Fruit fly (Drosophila melanogaster) whole organism, embryonic: ENCODE data around the gene pnt.

Source experiments
- Aef1 ChIP-seq: fragments of 200-800 bp; sonication (Bioruptor generic); IDR thresholded peaks from 3 replicates; pipeline ENCODE4 v1.3.6; 2022; ENCODE audit warnings: missing biosample characterization, missing genetic modification characterization
- Bdp1 ChIP-seq: fragments of 200-800 bp; sonication (Bioruptor generic); optimal IDR thresholded peaks from 3 replicates; lab custom pipeline; 2016; ENCODE audit warnings: missing biosample characterization, missing genetic modification characterization
- BtbVII ChIP-seq: fragments of 200-800 bp; sonication (Bioruptor generic); optimal IDR thresholded peaks from 3 replicates; lab custom pipeline; 2017; ENCODE audit warnings: missing biosample characterization, mild to moderate bottlenecking, missing genetic modification characterization
- CG15011 ChIP-seq: fragments of 200-800 bp; sonication (Bioruptor generic); optimal IDR thresholded peaks from 3 replicates; lab custom pipeline; 2018; ENCODE audit warnings: missing biosample characterization, mild to moderate bottlenecking, missing genetic modification characterization
- CG1792 ChIP-seq: fragments of 200-800 bp; sonication (Bioruptor generic); optimal IDR thresholded peaks from 2 replicates; lab custom pipeline; 2016; ENCODE audit warnings: missing biosample characterization, missing genetic modification characterization
- CG2889 ChIP-seq: fragments of 200-800 bp; sonication (Bioruptor generic); IDR thresholded peaks from 3 replicates; pipeline ENCODE4 v1.3.6; 2022; ENCODE audit warnings: missing biosample characterization, missing genetic modification characterization
- CG3065 ChIP-seq: fragments of 200-800 bp; sonication (Bioruptor generic); optimal IDR thresholded peaks from 2 replicates; lab custom pipeline; 2016; ENCODE audit warnings: missing biosample characterization, missing genetic modification characterization
- CG32532 ChIP-seq: fragments of 200-800 bp; sonication (Bioruptor generic); IDR thresholded peaks from 2 replicates; pipeline ENCODE4 v1.3.6; 2022; ENCODE audit warnings: missing biosample characterization, missing genetic modification characterization
- CG3407 ChIP-seq: fragments of 200-800 bp; sonication (Bioruptor generic); optimal IDR thresholded peaks from 2 replicates; lab custom pipeline; 2018; ENCODE audit warnings: missing biosample characterization, mild to moderate bottlenecking, missing genetic modification characterization
- CG5245 ChIP-seq: fragments of 200-800 bp; sonication (Bioruptor generic); optimal IDR thresholded peaks from 3 replicates; lab custom pipeline; 2016; ENCODE audit warnings: missing biosample characterization, missing genetic modification characterization
- CG6813 ChIP-seq: fragments of 200-800 bp; sonication (Bioruptor generic); optimal IDR thresholded peaks from 2 replicates; lab custom pipeline; 2017; ENCODE audit warnings: missing biosample characterization, missing genetic modification characterization, mild to moderate bottlenecking, moderate library complexity, missing genetic modification reagents
- Drgx ChIP-seq: fragments of 200-800 bp; sonication (Bioruptor generic); IDR thresholded peaks from 2 replicates; pipeline ENCODE4 v1.3.6; 2022; ENCODE audit warnings: missing biosample characterization, missing genetic modification characterization
- ERR ChIP-seq: fragments of 200-800 bp; sonication (Bioruptor generic); optimal IDR thresholded peaks from 2 replicates; lab custom pipeline; 2016; ENCODE audit warnings: missing biosample characterization, missing genetic modification characterization
- Ets97D ChIP-seq: fragments of 200-800 bp; sonication (Bioruptor generic); optimal IDR thresholded peaks from 3 replicates; lab custom pipeline; 2016; ENCODE audit warnings: missing biosample characterization, missing genetic modification characterization
- Hr78 ChIP-seq, 2 experiments: fragments of 200-800 bp in 1 of 2; fragments of >200 bp in 1 of 2; sonication (Bioruptor generic) in 1 of 2; optimal IDR thresholded peaks; 2 replicates each; lab custom pipeline; 2017 to 2019; ENCODE audit warnings: missing biosample characterization in 2 of 2, missing genetic modification characterization in 2 of 2, mild to moderate bottlenecking in 1 of 2, moderate library complexity in 1 of 2
- Ravus ChIP-seq: fragments of 200-800 bp; sonication (Bioruptor generic); IDR thresholded peaks from 2 replicates; pipeline ENCODE4 v1.3.6; 2022; ENCODE audit warnings: missing biosample characterization, missing genetic modification characterization
- Sox102F ChIP-seq: fragments of 200-800 bp; sonication (Bioruptor generic); optimal IDR thresholded peaks from 2 replicates; lab custom pipeline; 2018; ENCODE audit warnings: missing biosample characterization, mild to moderate bottlenecking, missing genetic modification characterization, moderate library complexity
- Trl ChIP-seq, 3 experiments: fragments of >200 bp in 2 of 3; fragments of 200-800 bp in 1 of 3; sonication (Bioruptor generic) in 1 of 3; optimal IDR thresholded peaks; 2 replicates in 1 of 3; 3 replicates in 2 of 3; lab custom pipeline; 2016 to 2017; ENCODE audit warnings: missing biosample characterization in 1 of 3, missing genetic modification characterization in 1 of 3
- Vsx1 ChIP-seq: fragments of 200-800 bp; sonication (Bioruptor generic); optimal IDR thresholded peaks from 2 replicates; lab custom pipeline; 2017; ENCODE audit warnings: missing biosample characterization, mild to moderate bottlenecking, missing genetic modification characterization, missing genetic modification reagents
- ab ChIP-seq: fragments of 200-800 bp; sonication (Bioruptor generic); optimal IDR thresholded peaks from 2 replicates; lab custom pipeline; 2016; ENCODE audit warnings: missing biosample characterization, missing genetic modification characterization
- az2 ChIP-seq: fragments of 200-800 bp; sonication (Bioruptor generic); optimal IDR thresholded peaks from 3 replicates; lab custom pipeline; 2016; ENCODE audit warnings: missing biosample characterization, missing genetic modification characterization
- bsh ChIP-seq, 2 experiments: fragments of 200-800 bp; sonication (Bioruptor generic); optimal IDR thresholded peaks; 2 replicates each; lab custom pipeline; 2017 to 2018; ENCODE audit warnings: mild to moderate bottlenecking in 2 of 2, missing biosample characterization in 2 of 2, missing genetic modification characterization in 2 of 2, moderate library complexity in 1 of 2
- chinmo ChIP-seq: fragments of 200-800 bp; sonication (Bioruptor generic); IDR thresholded peaks from 4 replicates; pipeline ENCODE4 v1.3.6; 2022; ENCODE audit warnings: missing biosample characterization, missing genetic modification characterization; ENCODE audit not compliant: partially characterized antibody
- crp ChIP-seq, 2 experiments: fragments of 200-800 bp; sonication (Bioruptor generic); optimal IDR thresholded peaks; 2 replicates in 1 of 2; 3 replicates in 1 of 2; lab custom pipeline; 2017; ENCODE audit warnings: missing biosample characterization in 2 of 2, missing genetic modification characterization in 2 of 2, mild to moderate bottlenecking in 1 of 2, moderate library complexity in 1 of 2
- danr ChIP-seq: fragments of 200-800 bp; sonication (Bioruptor generic); IDR thresholded peaks from 2 replicates; pipeline ENCODE4 v1.3.6; 2022; ENCODE audit warnings: missing biosample characterization, missing genetic modification characterization
- dpn ChIP-seq, 2 experiments: fragments of 200-800 bp; sonication (Bioruptor generic); optimal IDR thresholded peaks; 3 replicates each; lab custom pipeline; 2016; ENCODE audit warnings: missing biosample characterization in 2 of 2, missing genetic modification characterization in 2 of 2
- gro ChIP-seq: fragments of 200-800 bp; sonication (Bioruptor generic); optimal IDR thresholded peaks from 2 replicates; lab custom pipeline; 2016; ENCODE audit warnings: missing biosample characterization, missing genetic modification characterization
- gsb-n ChIP-seq: fragments of 200-800 bp; sonication (Bioruptor generic); optimal IDR thresholded peaks from 3 replicates; lab custom pipeline; 2018; ENCODE audit warnings: missing biosample characterization, mild to moderate bottlenecking, missing genetic modification characterization
- lbe ChIP-seq: fragments of 200-800 bp; sonication (Bioruptor generic); optimal IDR thresholded peaks from 2 replicates; lab custom pipeline; 2016; ENCODE audit warnings: missing biosample characterization, mild to moderate bottlenecking, missing genetic modification characterization
- pita ChIP-seq: fragments of 200-800 bp; sonication (Bioruptor generic); optimal IDR thresholded peaks from 2 replicates; lab custom pipeline; 2017; ENCODE audit warnings: missing biosample characterization, mild to moderate bottlenecking, missing genetic modification characterization
- sens ChIP-seq: fragments of 200-800 bp; sonication (Bioruptor generic); peaks from one replicate; lab custom pipeline; 2016; ENCODE audit warnings: missing biosample characterization, missing genetic modification characterization
- trh ChIP-seq: fragments of 200-800 bp; sonication (Bioruptor generic); optimal IDR thresholded peaks from 2 replicates; lab custom pipeline; 2016; ENCODE audit warnings: missing biosample characterization, missing genetic modification characterization
- unpg ChIP-seq: fragments of 200-800 bp; sonication (Bioruptor generic); optimal IDR thresholded peaks from 3 replicates; lab custom pipeline; 2018; ENCODE audit warnings: missing biosample characterization, mild to moderate bottlenecking, missing genetic modification characterization, moderate library complexity
- zf30C ChIP-seq: fragments of 200-800 bp; sonication (Bioruptor generic); optimal IDR thresholded peaks from 3 replicates; lab custom pipeline; 2018; ENCODE audit warnings: missing biosample characterization, mild to moderate bottlenecking, missing genetic modification characterization

Gene pnt

DNA sequence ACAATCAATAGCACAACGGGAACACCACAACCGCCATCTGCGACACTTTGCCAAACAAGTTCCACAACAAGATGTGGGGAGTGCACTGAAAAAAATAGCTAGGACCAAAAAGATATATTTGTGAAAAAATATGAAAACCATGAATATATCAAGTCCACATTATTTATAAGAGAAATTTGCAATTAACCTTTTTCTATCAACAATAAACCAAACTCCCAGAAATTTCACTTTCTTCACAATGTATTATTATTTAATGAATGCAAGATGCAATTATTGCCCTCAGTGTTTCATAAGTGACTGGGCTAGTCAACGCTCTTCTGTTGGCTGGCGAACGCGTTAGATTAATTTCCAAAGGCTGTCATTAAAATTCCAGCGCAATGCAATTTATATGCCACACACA is 49.8 kb upstream of the pnt start (continued):
- no peak for TF ChIP-seq Vsx1
- no peak for TF ChIP-seq Hr78 (GFP tag; optimal IDR thresholded peaks at IDR 0.05; lab: Kevin White, UChicago)
- no peak for TF ChIP-seq CG1792 (GFP tag; lab: Kevin White, UChicago)
- TF ChIP-seq Bdp1 = no peak
- no peak for TF ChIP-seq gsb-n (tag; lab: Kevin White, UChicago)
- TF ChIP-seq BtbVII (GFP tag; lab: Kevin White, UChicago) = no peak
- no peak for TF ChIP-seq CG5245 (GFP tag; lab: Kevin White, UChicago)
- TF ChIP-seq CG2889 (GFP tag; lab: Robert Waterston, UW) = no peak
- TF ChIP-seq ERR (GFP tag; lab: Kevin White, UChicago) = no peak
- TF ChIP-seq az2 (GFP tag; lab: Kevin White, UChicago) = no peak

DNA sequence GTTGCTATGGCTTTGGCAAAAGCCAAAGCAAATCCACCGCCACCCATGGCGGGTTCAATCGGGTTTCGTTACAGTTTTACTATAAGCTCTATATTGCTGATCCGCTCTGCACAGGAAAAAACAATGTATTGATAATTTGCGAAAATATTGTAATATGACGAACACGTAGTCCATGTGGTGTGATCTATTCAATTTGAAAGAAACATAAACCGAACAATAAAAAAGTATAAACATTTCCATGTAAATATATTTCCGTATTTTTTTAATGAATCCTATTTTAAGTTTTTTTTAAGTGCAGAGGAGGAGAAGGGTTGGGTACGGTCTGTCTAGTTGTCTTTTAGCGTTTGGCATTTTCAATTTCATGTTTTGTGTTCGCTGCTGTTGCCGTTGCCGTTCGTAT is 47.5 kb upstream of the pnt start:
- peak; percentile 19 for TF ChIP-seq sens (GFP tag; lab: Kevin White, UChicago)
- peak; percentile 16; the same call in 1 of the 2 replicates for TF ChIP-seq Drgx
- TF ChIP-seq ab (GFP tag; lab: Kevin White, UChicago) = no peak
- TF ChIP-seq, all 482 proteins: peak for 2

DNA sequence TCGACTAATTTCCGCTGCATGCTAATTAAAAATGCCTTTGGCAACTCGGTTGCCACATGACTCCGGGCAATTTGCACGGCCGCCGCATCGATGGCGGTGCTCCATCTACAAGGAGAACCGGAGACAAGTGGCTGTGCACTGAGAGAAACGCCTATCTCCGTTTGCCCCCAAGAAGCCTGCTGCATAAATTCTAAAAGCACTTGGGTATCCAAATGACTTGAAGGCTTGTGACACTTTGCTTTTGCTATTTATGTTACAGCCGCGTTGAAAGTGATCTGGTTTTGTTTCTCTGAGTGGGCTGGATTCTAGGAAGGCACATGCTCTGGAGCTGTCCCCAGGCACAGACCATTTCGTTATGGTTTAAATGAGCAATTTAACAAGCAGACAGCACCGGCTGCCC is 46.3 kb upstream of the pnt start:
- TF ChIP-seq Ets97D (GFP tag; lab: Kevin White, UChicago) (no peak), gro (no peak), Drgx (0 out of 2 replicates have a peak, but pooled peaks have one; percentile 16), bsh (GFP tag; optimal IDR thresholded peaks at IDR 0.05; lab: Kevin White, UChicago) (peak in 1 of 2 experiments; percentile 25)
- TF ChIP-seq, all 482 proteins: peak for 2

DNA sequence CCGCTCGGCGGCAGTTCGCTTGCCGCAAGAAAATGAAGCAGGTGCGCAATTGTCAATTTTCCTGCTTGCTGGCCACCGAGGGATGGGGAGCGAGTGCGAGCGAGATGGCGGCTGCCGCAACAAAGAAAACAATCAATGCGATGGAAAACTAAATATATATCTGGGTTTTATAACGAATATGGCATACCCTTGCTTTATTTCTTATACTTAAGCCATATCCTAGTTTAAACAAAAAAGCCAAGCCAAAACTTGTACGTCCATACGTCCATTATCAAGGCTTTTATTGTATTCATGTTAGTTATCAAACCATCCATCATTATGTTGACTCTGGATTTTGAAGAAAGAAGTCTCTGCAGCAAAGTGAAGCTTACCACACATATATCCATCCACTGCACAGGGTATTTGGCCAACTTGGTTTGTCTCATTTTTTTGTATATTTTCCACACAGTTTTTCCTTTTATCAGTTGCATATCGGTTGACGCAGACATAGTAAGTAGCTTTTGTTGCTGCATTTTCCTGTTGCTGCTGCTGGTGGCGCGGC is 44.9 kb upstream of the pnt start:
- TF ChIP-seq unpg (GFP tag; lab: Kevin White, UChicago) (no peak), chinmo (GFP tag; lab: Robert Waterston, UW) (no peak), dpn (GFP tag; optimal IDR thresholded peaks at IDR 0.05; lab: Kevin White, UChicago) (no peak), CG3065 (GFP tag; lab: Kevin White, UChicago) (no peak), crp (GFP tag; optimal IDR thresholded peaks at IDR 0.05; lab: Kevin White, UChicago) (no peak), danr (GFP tag; lab: Robert Waterston, UW) (no peak), lbe (GFP tag; lab: Kevin White, UChicago) (no peak), Ravus (no peak), Trl (optimal IDR thresholded peaks at IDR 0.05; lab: Kevin White, UChicago) (no peak), Trl (GFP tag; optimal IDR thresholded peaks at IDR 0.05; lab: Kevin White, UChicago) (no peak), trh (GFP tag; lab: Kevin White, UChicago) (no peak), Sox102F (GFP tag; lab: Kevin White, UChicago) (no peak), zf30C (GFP tag; lab: Kevin White, UChicago) (no peak), pita (GFP tag; lab: Kevin White, UChicago) (no peak), CG3407 (GFP tag; lab: Kevin White, UChicago) (no peak), CG32532 (GFP tag; lab: Robert Waterston, UW) (no peak), Aef1 (GFP tag; lab: Robert Waterston, UW) (no peak), CG6813 (GFP tag; lab: Kevin White, UChicago) (no peak), CG15011 (no peak)
